Fruit fly (Drosophila melanogaster) whole organism, embryonic: ENCODE data around the gene bumpel.

Experiments
- Atf3 ChIP-seq: fragments of 200-800 bp; sonication (Bioruptor generic); optimal IDR thresholded peaks from 3 replicates; lab custom pipeline; 2016; ENCODE audit warnings: missing biosample characterization, missing genetic modification characterization
- CG10267 ChIP-seq: fragments of 200-800 bp; sonication (Bioruptor generic); optimal IDR thresholded peaks from 2 replicates; lab custom pipeline; 2018; ENCODE audit warnings: missing biosample characterization, mild to moderate bottlenecking, missing genetic modification characterization, moderate library complexity
- CG11504 ChIP-seq: fragments of 200-800 bp; sonication (Bioruptor generic); optimal IDR thresholded peaks from 3 replicates; lab custom pipeline; 2019; ENCODE audit warnings: missing biosample characterization, mild to moderate bottlenecking, missing genetic modification characterization, moderate library complexity
- CG17612 ChIP-seq: fragments of 200-800 bp; sonication (Bioruptor generic); IDR thresholded peaks from 2 replicates; pipeline ENCODE4 v1.3.6; 2022; ENCODE audit warnings: missing biosample characterization, missing genetic modification characterization
- CG2202 ChIP-seq: fragments of 200-800 bp; sonication (Bioruptor generic); optimal IDR thresholded peaks from 2 replicates; lab custom pipeline; 2018; ENCODE audit warnings: missing biosample characterization, mild to moderate bottlenecking, missing genetic modification characterization
- CG2875 ChIP-seq: fragments of 200-800 bp; sonication (Bioruptor generic); optimal IDR thresholded peaks from 2 replicates; lab custom pipeline; 2017; ENCODE audit warnings: missing biosample characterization, mild to moderate bottlenecking, missing genetic modification characterization, missing genetic modification reagents
- CG31224 ChIP-seq: fragments of 200-800 bp; sonication (Bioruptor generic); IDR thresholded peaks from 2 replicates; pipeline ENCODE4 v1.3.6; 2022; ENCODE audit warnings: missing biosample characterization, missing genetic modification characterization
- CG31441 ChIP-seq: fragments of 200-800 bp; sonication (Bioruptor generic); IDR thresholded peaks from 2 replicates; pipeline ENCODE4 v1.3.6; 2022; ENCODE audit warnings: missing biosample characterization, missing genetic modification characterization
- CG32767 ChIP-seq: fragments of 200-800 bp; sonication (Bioruptor generic); IDR thresholded peaks from 2 replicates; pipeline ENCODE4 v1.3.6; 2022; ENCODE audit warnings: missing biosample characterization, missing genetic modification characterization
- CG33213 ChIP-seq: fragments of 200-800 bp; sonication (Bioruptor generic); optimal IDR thresholded peaks from 3 replicates; lab custom pipeline; 2016; ENCODE audit warnings: missing biosample characterization, missing genetic modification characterization
- CG3407 ChIP-seq: fragments of 200-800 bp; sonication (Bioruptor generic); optimal IDR thresholded peaks from 2 replicates; lab custom pipeline; 2018; ENCODE audit warnings: missing biosample characterization, mild to moderate bottlenecking, missing genetic modification characterization
- CG3995 ChIP-seq: fragments of 200-800 bp; sonication (Bioruptor generic); optimal IDR thresholded peaks from 3 replicates; lab custom pipeline; 2016; ENCODE audit warnings: missing biosample characterization, missing genetic modification characterization
- CG5953 ChIP-seq: fragments of 200-800 bp; sonication (Bioruptor generic); IDR thresholded peaks from 2 replicates; pipeline ENCODE4 v1.3.6; 2022; ENCODE audit warnings: missing biosample characterization, missing genetic modification characterization
- CG6254 ChIP-seq: fragments of 200-800 bp; sonication (Bioruptor generic); optimal IDR thresholded peaks from 3 replicates; lab custom pipeline; 2017; ENCODE audit warnings: mild to moderate bottlenecking, missing biosample characterization, missing genetic modification reagents, missing genetic modification characterization
- CG6765 ChIP-seq: fragments of 200-800 bp; sonication (Bioruptor generic); optimal IDR thresholded peaks from 3 replicates; lab custom pipeline; 2017; ENCODE audit warnings: missing biosample characterization, mild to moderate bottlenecking, missing genetic modification characterization
- CG9797 ChIP-seq: fragments of 200-800 bp; sonication (Bioruptor generic); optimal IDR thresholded peaks from 3 replicates; lab custom pipeline; 2018; ENCODE audit warnings: missing biosample characterization, mild to moderate bottlenecking, missing genetic modification characterization
- D ChIP-seq, 2 experiments: fragments of 200-800 bp in 1 of 2; fragments of >200 bp in 1 of 2; sonication (Bioruptor generic) in 1 of 2; optimal IDR thresholded peaks; 2 replicates in 1 of 2; 3 replicates in 1 of 2; lab custom pipeline; 2017; ENCODE audit warnings: mild to moderate bottlenecking in 1 of 2, missing biosample characterization in 1 of 2, missing genetic modification characterization in 1 of 2, missing genetic modification reagents in 1 of 2
- Dbx ChIP-seq: fragments of 200-800 bp; sonication (Bioruptor generic); IDR thresholded peaks from 3 replicates; pipeline ENCODE4 v1.3.6; 2022; ENCODE audit warnings: missing biosample characterization, missing genetic modification characterization
- Dp ChIP-seq: fragments of 200-800 bp; sonication (Bioruptor generic); optimal IDR thresholded peaks from 2 replicates; lab custom pipeline; 2018; ENCODE audit warnings: missing biosample characterization, mild to moderate bottlenecking, missing genetic modification characterization, moderate library complexity
- GATAe ChIP-seq: fragments of 200-800 bp; sonication (Bioruptor generic); conservative IDR thresholded peaks from 2 replicates; pipeline ENCODE4 v1.3.6; 2022; ENCODE audit warnings: missing biosample characterization, missing genetic modification characterization
- Ptx1 ChIP-seq: fragments of 200-800 bp; sonication (Bioruptor generic); IDR thresholded peaks from 2 replicates; pipeline ENCODE4 v1.3.6; 2022; ENCODE audit warnings: missing biosample characterization, missing genetic modification characterization
- Ravus ChIP-seq: fragments of 200-800 bp; sonication (Bioruptor generic); IDR thresholded peaks from 2 replicates; pipeline ENCODE4 v1.3.6; 2022; ENCODE audit warnings: missing biosample characterization, missing genetic modification characterization
- Side ChIP-seq: fragments of 200-800 bp; sonication (Bioruptor generic); optimal IDR thresholded peaks from 2 replicates; lab custom pipeline; 2016; ENCODE audit warnings: missing biosample characterization, missing genetic modification characterization
- Six4 ChIP-seq: fragments of 200-800 bp; sonication (Bioruptor generic); optimal IDR thresholded peaks from 2 replicates; lab custom pipeline; 2016; ENCODE audit warnings: missing biosample characterization, missing genetic modification characterization
- Stat92E ChIP-seq, 3 experiments: fragments of >200 bp in 2 of 3; fragments of 200-800 bp in 1 of 3; sonication (Bioruptor generic) in 1 of 3; optimal IDR thresholded peaks; 2 replicates each; lab custom pipeline; 2017 to 2019; ENCODE audit warnings: missing biosample characterization in 3 of 3, missing genetic modification characterization in 3 of 3, mild to moderate bottlenecking in 1 of 3, moderate library complexity in 1 of 3
- Tbp ChIP-seq: fragments of >200 bp; optimal IDR thresholded peaks from 2 replicates; lab custom pipeline; 2018; ENCODE audit warnings: missing biosample characterization, missing genetic modification characterization
- bowl ChIP-seq: fragments of 200-800 bp; sonication (Bioruptor generic); IDR thresholded peaks from 2 replicates; pipeline ENCODE4 v1.3.6; 2022; ENCODE audit warnings: missing biosample characterization, missing genetic modification characterization
- chinmo ChIP-seq: fragments of 200-800 bp; sonication (Bioruptor generic); IDR thresholded peaks from 4 replicates; pipeline ENCODE4 v1.3.6; 2022; ENCODE audit warnings: missing biosample characterization, missing genetic modification characterization; ENCODE audit not compliant: partially characterized antibody
- ci ChIP-seq: fragments of 200-800 bp; sonication (Bioruptor generic); IDR thresholded peaks from 3 replicates; pipeline ENCODE4 v1.3.6; 2022; ENCODE audit warnings: missing biosample characterization, missing genetic modification characterization
- dati ChIP-seq: fragments of 200-800 bp; sonication (Bioruptor generic); IDR thresholded peaks from 2 replicates; pipeline ENCODE4 v1.3.6; 2022; ENCODE audit warnings: missing biosample characterization, missing genetic modification characterization
- ems ChIP-seq: fragments of 200-800 bp; sonication (Bioruptor generic); optimal IDR thresholded peaks from 3 replicates; lab custom pipeline; 2016; ENCODE audit warnings: missing biosample characterization, missing genetic modification characterization
- fd96Cb ChIP-seq: fragments of 200-800 bp; sonication (Bioruptor generic); optimal IDR thresholded peaks from 2 replicates; lab custom pipeline; 2018; ENCODE audit warnings: missing biosample characterization, mild to moderate bottlenecking, missing genetic modification characterization, moderate library complexity
- hbn ChIP-seq: fragments of 200-800 bp; sonication (Bioruptor generic); IDR thresholded peaks from 2 replicates; pipeline ENCODE4 v1.3.6; 2022; ENCODE audit warnings: missing biosample characterization, missing genetic modification characterization; ENCODE audit not compliant: partially characterized antibody
- nom ChIP-seq: fragments of 200-800 bp; sonication (Bioruptor generic); optimal IDR thresholded peaks from 2 replicates; lab custom pipeline; 2017; ENCODE audit warnings: missing biosample characterization, missing genetic modification characterization, mild to moderate bottlenecking, moderate library complexity, missing genetic modification reagents
- sd ChIP-seq: fragments of 200-800 bp; sonication (Bioruptor generic); optimal IDR thresholded peaks from 3 replicates; lab custom pipeline; 2018; ENCODE audit warnings: missing biosample characterization, mild to moderate bottlenecking, missing genetic modification characterization, moderate library complexity
- sens ChIP-seq: fragments of 200-800 bp; sonication (Bioruptor generic); peaks from one replicate; lab custom pipeline; 2016; ENCODE audit warnings: missing biosample characterization, missing genetic modification characterization

The bumpel gene

DNA sequence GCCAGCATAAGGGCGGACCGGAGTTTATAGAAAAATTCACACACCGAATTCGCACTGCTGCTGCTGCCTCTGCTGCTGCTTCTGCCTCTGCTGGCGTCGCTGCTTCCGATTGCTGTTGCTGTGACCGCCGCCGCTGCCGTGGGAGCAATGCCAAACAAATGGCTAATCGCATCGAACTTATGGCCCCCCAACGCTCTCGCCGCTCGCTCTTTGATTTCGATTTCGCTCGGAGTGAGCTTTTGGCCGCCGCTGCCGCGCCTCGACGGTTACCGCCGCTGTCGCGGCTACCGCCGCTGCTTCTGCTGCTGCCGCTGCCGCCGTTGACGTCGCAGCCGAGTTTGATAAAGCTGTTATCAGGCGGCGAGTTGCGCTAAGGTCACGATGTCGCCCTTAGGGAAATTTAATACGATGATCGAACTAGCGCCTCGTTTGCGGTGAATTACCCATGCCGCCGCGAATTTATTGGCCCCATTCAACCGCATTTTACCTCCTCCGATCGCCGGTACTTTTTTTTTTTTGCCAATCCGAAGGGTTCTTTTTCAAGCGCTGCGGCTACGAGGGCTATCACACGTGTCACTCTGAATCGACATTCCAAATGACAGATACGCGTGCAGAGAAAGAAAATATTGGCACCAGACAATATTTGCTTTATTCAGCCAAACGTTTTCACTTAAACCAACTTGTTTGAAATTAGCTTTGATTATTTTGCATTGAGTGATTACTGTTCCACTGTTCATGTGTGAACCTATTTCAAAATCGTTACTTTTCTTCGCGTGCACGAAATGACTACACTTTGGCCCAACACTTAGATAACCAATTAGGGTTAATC, 39.8 kb upstream of the bumpel start (continued):
- TF ChIP-seq Six4 (GFP tag; lab: Kevin White, UChicago) (peak; percentile 40), bowl (GFP tag; lab: Robert Waterston, UW) (no peak), CG33213 (GFP tag; lab: Kevin White, UChicago) (no peak), hbn (no peak), ci (GFP tag; lab: Robert Waterston, UW) (peak; percentile 76; the same call in 2 of the 3 replicates), fd96Cb (tag; lab: Kevin White, UChicago) (peak; percentile 50), Ravus (GFP tag; lab: Robert Waterston, UW) (peak; percentile 41), Atf3 (GFP tag; lab: Kevin White, UChicago) (peak; percentile 22), CG31441 (GFP tag; lab: Robert Waterston, UW) (peak; percentile 52; the same call in 1 of the 2 replicates), CG6765 (no peak), CG2202 (tag; lab: Kevin White, UChicago) (no peak), Side (GFP tag; lab: Kevin White, UChicago) (peak; percentile 35), ems (peak; percentile 58), dati (0 out of 2 replicates have a peak, but pooled peaks have one; percentile 10), CG5953 (peak; percentile 59; the same call in 1 of the 2 replicates), CG17612 (GFP tag; lab: Robert Waterston, UW) (0 out of 2 replicates have a peak, but pooled peaks have one; percentile 38), CG32767 (GFP tag; lab: Robert Waterston, UW) (no peak), D (optimal IDR thresholded peaks at IDR 0.05; lab: Kevin White, UChicago) (no peak), D (GFP tag; optimal IDR thresholded peaks at IDR 0.05; lab: Kevin White, UChicago) (peak; percentile 24), Tbp (GFP tag; lab: Kevin White, UChicago) (no peak), Dp (no peak), CG2875 (no peak), CG3407 (peak; percentile 1), CG10267 (tag; lab: Kevin White, UChicago) (peak; percentile 3)

DNA sequence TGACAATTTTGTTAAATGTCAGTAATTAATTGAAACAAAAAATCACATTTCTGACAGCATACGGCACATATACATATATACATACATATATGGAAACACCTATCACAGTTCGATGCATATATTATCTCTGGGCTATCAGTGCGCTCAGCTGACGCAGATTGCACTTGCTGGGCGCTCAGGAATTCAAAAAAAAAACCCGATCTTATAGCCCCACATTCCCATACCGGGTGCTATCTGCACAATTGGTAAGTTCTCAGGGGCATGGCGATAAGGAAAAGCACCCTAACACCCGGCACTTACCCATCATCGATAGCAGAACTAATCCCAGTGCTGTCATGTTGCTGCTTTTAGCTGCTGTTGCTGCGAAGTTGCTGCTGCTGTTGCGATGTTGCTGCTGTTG, 38.8 kb upstream of the bumpel start:
- peak; percentile 47 for TF ChIP-seq sens (GFP tag; lab: Kevin White, UChicago)
- TF ChIP-seq CG6254 (GFP tag; lab: Kevin White, UChicago), result peak; percentile 20
- TF ChIP-seq CG31224, result peak; percentile 94
- peak; percentile 63 for TF ChIP-seq CG11504 (tag; lab: Kevin White, UChicago)
- TF ChIP-seq chinmo (GFP tag; lab: Robert Waterston, UW), result peak; percentile 61; the same call in 2 of the 4 replicates
- TF ChIP-seq GATAe, result peak; percentile 52; the same call in 1 of the 2 replicates
- peak; percentile 80 for TF ChIP-seq sd (tag; lab: Kevin White, UChicago)
- no peak for TF ChIP-seq CG9797 (GFP tag; lab: Kevin White, UChicago)
- no peak for TF ChIP-seq Stat92E (GFP tag; optimal IDR thresholded peaks at IDR 0.05; lab: Kevin White, UChicago)
- TF ChIP-seq Ptx1 (GFP tag; lab: Robert Waterston, UW), result peak; percentile 14; the same call in 1 of the 2 replicates
- no peak for TF ChIP-seq CG3995 (GFP tag; lab: Kevin White, UChicago)

DNA sequence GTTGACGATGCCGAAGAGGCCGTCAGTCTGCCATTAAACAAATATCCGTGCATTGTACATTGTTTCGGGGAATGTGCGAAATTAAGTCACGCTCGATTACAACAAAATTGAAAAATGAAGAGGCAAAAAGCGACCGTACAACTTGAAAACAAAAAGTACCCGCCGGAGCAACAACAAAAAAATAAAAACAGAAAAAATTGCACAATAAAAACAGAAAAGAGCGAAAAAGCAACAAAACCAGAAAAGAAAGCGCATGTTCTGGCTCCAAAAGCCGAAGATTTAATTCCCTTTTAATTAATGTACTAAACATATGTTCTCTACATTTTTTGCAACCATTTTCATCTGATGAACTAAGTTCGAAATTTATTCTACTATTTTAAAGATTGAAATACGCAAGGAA, 38.1 kb upstream of the bumpel start:
- TF ChIP-seq nom (GFP tag; lab: Kevin White, UChicago) (peak; percentile 9), Dbx (no peak)
